Worm (Caenorhabditis elegans) whole organism, L4 larva: ENCODE data around the gene C09E10.3.

ENCODE experiments used
- F10B5.3 ChIP-seq: sonication (generic microtip); optimal IDR thresholded peaks from 2 replicates; lab custom pipeline; 2016; ENCODE audit warnings: mild to moderate bottlenecking, missing genetic modification characterization, missing compliant biosample characterization
- F26F4.8 ChIP-seq: fragments of 200-800 bp; sonication (Bioruptor generic); conservative IDR thresholded peaks from 2 replicates; pipeline ENCODE4 v1.3.6; 2022; ENCODE audit warnings: missing genetic modification characterization, missing compliant biosample characterization
- F37D6.2 ChIP-seq: sonication (generic microtip); optimal IDR thresholded peaks from 2 replicates; lab custom pipeline; 2016; ENCODE audit warnings: mild to moderate bottlenecking, missing genetic modification characterization, missing compliant biosample characterization
- T20F7.1 ChIP-seq: fragments of 200-800 bp; sonication (Bioruptor generic); optimal IDR thresholded peaks from 2 replicates; lab custom pipeline; 2018; ENCODE audit warnings: mild to moderate bottlenecking, missing genetic modification characterization, missing compliant biosample characterization
- T26A8.4 ChIP-seq: fragments of 200-800 bp; sonication (Bioruptor generic); IDR thresholded peaks from 2 replicates; pipeline ENCODE4 v1.3.6; 2022; ENCODE audit warnings: missing genetic modification characterization, missing compliant biosample characterization
- Y48G9A.11 ChIP-seq: fragments of 200-800 bp; sonication (Bioruptor generic); IDR thresholded peaks from 2 replicates; pipeline ENCODE4 v1.3.6; 2022; ENCODE audit warnings: missing genetic modification reagents, missing genetic modification characterization, missing compliant biosample characterization
- Y5F2A.4 ChIP-seq: fragments of 200-800 bp; sonication (Bioruptor generic); optimal IDR thresholded peaks from 2 replicates; lab custom pipeline; 2018; ENCODE audit warnings: mild to moderate bottlenecking, missing genetic modification characterization, missing compliant biosample characterization
- ZK546.5 ChIP-seq, 2 experiments: sonication (generic microtip); optimal IDR thresholded peaks; 2 replicates each; lab custom pipeline; 2017; ENCODE audit warnings: missing biosample characterization in 2 of 2, missing genetic modification characterization in 2 of 2
- aha-1 ChIP-seq: fragments of 150-350 bp; peaks from one replicate; lab custom pipeline; 2014; ENCODE audit warnings: missing biosample characterization, missing genetic modification characterization
- ama-1 ChIP-seq: fragments of 150-350 bp; optimal IDR thresholded peaks from 2 replicates; lab custom pipeline; 2014; ENCODE audit warnings: inconsistent platforms, mixed read lengths
- arid-1 ChIP-seq: fragments of 200-800 bp; sonication (Bioruptor generic); conservative IDR thresholded peaks from 2 replicates; pipeline ENCODE4 v1.3.6; 2022; ENCODE audit warnings: missing genetic modification reagents, missing genetic modification characterization, missing compliant biosample characterization
- ceh-20 ChIP-seq: fragments of 200-800 bp; sonication (Bioruptor generic); IDR thresholded peaks from 2 replicates; pipeline ENCODE4 v1.3.6; 2022; ENCODE audit warnings: missing genetic modification reagents, missing genetic modification characterization, missing compliant biosample characterization
- daf-12 ChIP-seq: fragments of 150-350 bp; optimal IDR thresholded peaks from 2 replicates; lab custom pipeline; 2014; ENCODE audit warnings: missing biosample characterization, missing genetic modification reagents, missing genetic modification characterization
- daf-16 ChIP-seq, 3 experiments: sonication (generic microtip); optimal IDR thresholded peaks; 2 replicates each; lab custom pipeline; 2016 to 2017; ENCODE audit warnings: missing genetic modification characterization in 3 of 3, missing genetic modification reagents in 3 of 3, mild to moderate bottlenecking in 2 of 3, missing compliant biosample characterization in 2 of 3, missing biosample characterization in 1 of 3, moderate library complexity in 1 of 3
- daf-19 ChIP-seq: fragments of 200-800 bp; sonication (Bioruptor generic); conservative IDR thresholded peaks from 2 replicates; pipeline ENCODE4 v1.3.6; 2022; ENCODE audit warnings: missing genetic modification characterization, missing compliant biosample characterization
- dmd-6 ChIP-seq: fragments of 200-800 bp; sonication (Bioruptor generic); IDR thresholded peaks from 2 replicates; pipeline ENCODE4 v1.3.6; 2022; ENCODE audit warnings: missing genetic modification reagents, missing genetic modification characterization, missing compliant biosample characterization
- dmd-8 ChIP-seq: fragments of 200-800 bp; sonication (Bioruptor generic); IDR thresholded peaks from 2 replicates; pipeline ENCODE4 v1.3.6; 2022; ENCODE audit warnings: missing genetic modification characterization, missing compliant biosample characterization
- dpl-1 ChIP-seq: fragments of 150-350 bp; optimal IDR thresholded peaks from 2 replicates; lab custom pipeline; 2014; ENCODE audit warnings: missing biosample characterization, missing genetic modification reagents, missing genetic modification characterization
- duxl-1 ChIP-seq: sonication (generic microtip); optimal IDR thresholded peaks from 2 replicates; lab custom pipeline; 2016; ENCODE audit warnings: mild to moderate bottlenecking, missing genetic modification characterization, moderate library complexity, missing compliant biosample characterization; ENCODE audit not compliant: poor library complexity
- egl-27 ChIP-seq: sonication (generic microtip); optimal IDR thresholded peaks from 3 replicates; lab custom pipeline; 2017; ENCODE audit warnings: missing biosample characterization, missing genetic modification reagents, missing genetic modification characterization
- fkh-10 ChIP-seq: fragments of 150-350 bp; optimal IDR thresholded peaks from 2 replicates; lab custom pipeline; 2014; ENCODE audit warnings: missing biosample characterization, missing genetic modification reagents, missing genetic modification characterization
- gei-8 ChIP-seq: fragments of 200-800 bp; sonication (Bioruptor generic); optimal IDR thresholded peaks from 2 replicates; lab custom pipeline; 2018; ENCODE audit warnings: mild to moderate bottlenecking, missing genetic modification characterization, missing compliant biosample characterization
- hlh-11 ChIP-seq: fragments of 200-800 bp; sonication (Bioruptor generic); optimal IDR thresholded peaks from 2 replicates; lab custom pipeline; 2018; ENCODE audit warnings: mild to moderate bottlenecking, missing genetic modification characterization, missing compliant biosample characterization
- hlh-30 ChIP-seq: sonication (generic microtip); optimal IDR thresholded peaks from 2 replicates; lab custom pipeline; 2017; ENCODE audit warnings: antibody characterized with exemption, mild to moderate bottlenecking, missing genetic modification characterization, missing compliant biosample characterization; ENCODE audit not compliant: insufficient read depth
- lim-7 ChIP-seq: fragments of 200-800 bp; sonication (Bioruptor generic); IDR thresholded peaks from 2 replicates; pipeline ENCODE4 v1.3.6; 2022; ENCODE audit warnings: missing genetic modification characterization, missing compliant biosample characterization
- lin-13 ChIP-seq: fragments of 150-350 bp; optimal IDR thresholded peaks from 2 replicates; lab custom pipeline; 2014; ENCODE audit warnings: missing biosample characterization, missing genetic modification reagents, missing genetic modification characterization
- lin-38 ChIP-seq: fragments of 200-800 bp; sonication (Bioruptor generic); IDR thresholded peaks from 2 replicates; pipeline ENCODE4 v1.3.6; 2022; ENCODE audit warnings: missing genetic modification reagents, missing genetic modification characterization, missing compliant biosample characterization
- mep-1 ChIP-seq: fragments of 150-350 bp; sonication (generic microtip); optimal IDR thresholded peaks from 3 replicates; lab custom pipeline; 2014; ENCODE audit warnings: missing biosample characterization, missing genetic modification characterization
- mes-2 ChIP-seq: sonication (generic microtip); optimal IDR thresholded peaks from 2 replicates; lab custom pipeline; 2016; ENCODE audit warnings: missing genotype, mild to moderate bottlenecking, missing genetic modification characterization, missing compliant biosample characterization; ENCODE audit not compliant: poor library complexity, severe bottlenecking
- nhr-10 ChIP-seq: fragments of 150-350 bp; optimal IDR thresholded peaks from 2 replicates; lab custom pipeline; 2014; ENCODE audit warnings: missing biosample characterization, missing genetic modification characterization
- nhr-102 ChIP-seq: sonication (generic microtip); optimal IDR thresholded peaks from 2 replicates; lab custom pipeline; 2016; ENCODE audit warnings: mild to moderate bottlenecking, missing genetic modification characterization, moderate library complexity, missing compliant biosample characterization
- nhr-111 ChIP-seq: fragments of 200-800 bp; sonication (Bioruptor generic); optimal IDR thresholded peaks from 2 replicates; lab custom pipeline; 2018; ENCODE audit warnings: mild to moderate bottlenecking, missing genetic modification characterization, missing compliant biosample characterization
- nhr-237 ChIP-seq: sonication (generic microtip); optimal IDR thresholded peaks from 2 replicates; lab custom pipeline; 2017; ENCODE audit warnings: missing biosample characterization, missing genetic modification characterization
- nhr-42 ChIP-seq: fragments of 200-800 bp; sonication (Bioruptor generic); IDR thresholded peaks from 2 replicates; pipeline ENCODE4 v1.3.6; 2022; ENCODE audit warnings: missing genetic modification characterization, missing compliant biosample characterization
- nhr-48 ChIP-seq: sonication (generic microtip); optimal IDR thresholded peaks from 2 replicates; lab custom pipeline; 2016; ENCODE audit warnings: mild to moderate bottlenecking, missing genetic modification characterization, missing compliant biosample characterization
- nhr-76 ChIP-seq: fragments of 150-350 bp; optimal IDR thresholded peaks from 2 replicates; lab custom pipeline; 2014; ENCODE audit warnings: missing biosample characterization, missing genetic modification characterization
- php-3 ChIP-seq: fragments of 200-800 bp; sonication (Bioruptor generic); IDR thresholded peaks from 2 replicates; pipeline ENCODE4 v1.3.6; 2022; ENCODE audit warnings: missing genetic modification reagents, missing genetic modification characterization, missing compliant biosample characterization
- pqm-1 ChIP-seq: sonication (generic microtip); optimal IDR thresholded peaks from 2 replicates; lab custom pipeline; 2017; ENCODE audit warnings: missing biosample characterization, missing genetic modification characterization
- sdz-12 ChIP-seq: fragments of 200-800 bp; sonication (Bioruptor generic); optimal IDR thresholded peaks from 2 replicates; lab custom pipeline; 2018; ENCODE audit warnings: mild to moderate bottlenecking, missing genetic modification characterization, missing compliant biosample characterization
- set-16 ChIP-seq: fragments of 200-800 bp; sonication (Bioruptor generic); IDR thresholded peaks from 2 replicates; pipeline ENCODE4 v1.3.6; 2022; ENCODE audit warnings: missing genetic modification reagents, missing genetic modification characterization, missing compliant biosample characterization
- tag-97 ChIP-seq: fragments of 200-800 bp; sonication (Bioruptor generic); IDR thresholded peaks from 2 replicates; pipeline ENCODE4 v1.3.6; 2022; ENCODE audit warnings: missing genetic modification characterization, missing compliant biosample characterization
- tra-1 ChIP-seq: fragments of 200-800 bp; sonication (Bioruptor generic); IDR thresholded peaks from 2 replicates; pipeline ENCODE4 v1.3.6; 2022; ENCODE audit warnings: missing genetic modification reagents, missing genetic modification characterization, missing compliant biosample characterization
- unc-39 ChIP-seq: sonication (generic microtip); optimal IDR thresholded peaks from 2 replicates; lab custom pipeline; 2017; ENCODE audit warnings: missing biosample characterization, missing genetic modification characterization
- unc-62 ChIP-seq, 3 experiments: fragments of 150-350 bp in 1 of 3; sonication (generic microtip); optimal IDR thresholded peaks in 2 of 3; peaks in 1 of 3; 1 replicate in 1 of 3; 2 replicates in 2 of 3; lab custom pipeline; 2014 to 2017; ENCODE audit warnings: missing biosample characterization in 3 of 3, missing genetic modification characterization in 3 of 3, missing genetic modification reagents in 3 of 3, missing genotype in 1 of 3
- vab-7 ChIP-seq: fragments of 200-800 bp; sonication (Bioruptor generic); IDR thresholded peaks from 2 replicates; pipeline ENCODE4 v1.3.6; 2022; ENCODE audit warnings: missing genetic modification reagents, missing genetic modification characterization, missing compliant biosample characterization
- zag-1 ChIP-seq: fragments of 150-350 bp; optimal IDR thresholded peaks from 2 replicates; lab custom pipeline; 2014; ENCODE audit warnings: missing biosample characterization, missing genetic modification characterization
- zfp-2 ChIP-seq: sonication (generic microtip); optimal IDR thresholded peaks from 2 replicates; lab custom pipeline; 2016; ENCODE audit warnings: mild to moderate bottlenecking, missing genetic modification characterization, missing compliant biosample characterization
- zfp-3 ChIP-seq: fragments of 200-800 bp; sonication (Bioruptor generic); conservative IDR thresholded peaks from 2 replicates; pipeline ENCODE4 v1.3.6; 2022; ENCODE audit warnings: missing genetic modification reagents, missing genetic modification characterization, missing compliant biosample characterization

Gene C09E10.3

ce11 chrX:947885-948284 lies 43.3 kb downstream of the C09E10.3 start:
- no peak for TF ChIP-seq php-3 (GFP tag; lab: Robert Waterston, UW)
- peak in 1 of 2 experiments; percentile 62 for TF ChIP-seq unc-62 (GFP tag; optimal IDR thresholded peaks at IDR 0.05 in 1 of 2; lab: Kevin White, UChicago)
- TF ChIP-seq unc-62 (tag; optimal IDR thresholded peaks at IDR 0.05; lab: Kevin White, UChicago), result no peak
- peak; percentile 3 for TF ChIP-seq aha-1 (tag; lab: Kevin White, UChicago)
- TF ChIP-seq, all 104 proteins: peak for 2

DNA sequence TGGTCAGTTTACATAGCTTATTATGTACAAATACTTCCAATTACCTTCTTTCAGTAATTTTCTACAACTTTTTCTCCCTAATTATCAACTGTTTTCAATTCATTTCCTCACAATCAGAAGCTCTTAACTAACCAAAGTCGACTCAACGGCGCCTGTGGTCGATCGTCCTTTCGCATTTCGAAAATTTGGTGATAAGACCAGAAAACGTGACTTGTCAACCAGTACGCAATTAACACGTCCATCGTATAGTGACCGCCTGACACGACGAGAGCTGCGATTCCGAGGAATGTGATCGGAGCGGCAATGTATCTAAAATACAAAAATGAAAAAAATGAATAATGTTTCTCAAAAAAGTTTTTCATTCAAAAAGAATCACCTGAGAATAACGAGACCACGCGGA lies 45.5 kb downstream of the C09E10.3 start:
- TF ChIP-seq F10B5.3 (tag; lab: Kevin White, UChicago) (no peak), T20F7.1 (GFP tag; lab: Kevin White, UChicago) (no peak), aha-1 (tag; lab: Kevin White, UChicago) (no peak), Y48G9A.11 (GFP tag; lab: Robert Waterston, UW) (no peak), dmd-8 (GFP tag; lab: Robert Waterston, UW) (no peak), nhr-111 (no peak), nhr-48 (tag; lab: Kevin White, UChicago) (no peak), T26A8.4 (GFP tag; lab: Robert Waterston, UW) (0 out of 2 replicates have a peak, but pooled peaks have one; percentile 44), zag-1 (tag; lab: Kevin White, UChicago) (no peak), hlh-30 (tag; lab: Kevin White, UChicago) (peak; percentile 79), unc-39 (no peak), arid-1 (no peak), gei-8 (GFP tag; lab: Kevin White, UChicago) (no peak), Y5F2A.4 (no peak), ama-1 (lab: Kevin White, UChicago) (no peak), sdz-12 (GFP tag; lab: Kevin White, UChicago) (no peak), daf-19 (GFP tag; lab: Robert Waterston, UW) (no peak), mep-1 (tag; lab: Kevin White, UChicago) (peak; percentile 22), daf-12 (tag; lab: Kevin White, UChicago) (no peak), F37D6.2 (tag; lab: Kevin White, UChicago) (no peak), ZK546.5 (tag; optimal IDR thresholded peaks at IDR 0.05; lab: Kevin White, UChicago) (no peak), dpl-1 (GFP tag; lab: Kevin White, UChicago) (no peak), tra-1 (GFP tag; lab: Robert Waterston, UW) (peak; percentile 61), php-3 (GFP tag; lab: Robert Waterston, UW) (peak; percentile 49; the same call in 1 of the 2 replicates), tag-97 (no peak), nhr-42 (GFP tag; lab: Robert Waterston, UW) (0 out of 2 replicates have a peak, but pooled peaks have one; percentile 29), lin-38 (GFP tag; lab: Robert Waterston, UW) (no peak), ceh-20 (0 out of 2 replicates have a peak, but pooled peaks have one; percentile 32), set-16 (GFP tag; lab: Robert Waterston, UW) (no peak), lin-13 (GFP tag; lab: Kevin White, UChicago) (no peak), F26F4.8 (GFP tag; lab: Robert Waterston, UW) (no peak), nhr-237 (tag; lab: Kevin White, UChicago) (no peak), hlh-11 (peak; percentile 76), pqm-1 (tag; lab: Kevin White, UChicago) (peak; percentile 43), lim-7 (GFP tag; lab: Robert Waterston, UW) (no peak), nhr-76 (tag; lab: Kevin White, UChicago) (no peak), zfp-3 (GFP tag; lab: Robert Waterston, UW) (no peak), fkh-10 (no peak), zfp-2 (tag; lab: Kevin White, UChicago) (no peak), nhr-10 (tag; lab: Kevin White, UChicago) (no peak), duxl-1 (no peak), dmd-6 (GFP tag; lab: Robert Waterston, UW) (peak; percentile 76), vab-7 (GFP tag; lab: Robert Waterston, UW) (no peak), egl-27 (tag; lab: Kevin White, UChicago) (no peak), nhr-102 (tag; lab: Kevin White, UChicago) (no peak), mes-2 (tag; lab: Kevin White, UChicago) (peak; percentile 15), daf-16 (GFP tag; optimal IDR thresholded peaks at IDR 0.05; lab: Kevin White, UChicago) (no peak), daf-16 (tag; optimal IDR thresholded peaks at IDR 0.05; lab: Kevin White, UChicago) (peak; percentile 75)
